Fruit fly (Drosophila melanogaster) whole organism, larva: ENCODE data around the gene Doc3.
A peak's percentile ranks its signal among the peaks of the same experiment; 100 is the strongest.

ENCODE experiments used
- noc ChIP-seq: fragments of 200-800 bp; sonication (Bioruptor generic); optimal IDR thresholded peaks from 3 replicates; lab custom pipeline; 2019; ENCODE audit warnings: missing biosample characterization, mild to moderate bottlenecking, missing genetic modification characterization, moderate library complexity

The Doc3 gene

dm6 chr3L:9004788-9005246 lies at the start of gene Doc3:
Gene Doc3 (plus strand): TSS chr3L:9005196.
- no peak for TF ChIP-seq noc

- no peak for TF ChIP-seq noc
These were observed 49.8 kb upstream of the Doc3 start for dm6 chr3L:8955199-8955598.

dm6 chr3L:8956669-8957068 lies 48.3 kb upstream of the Doc3 start, which contains the start of gene mRpL12:
Gene mRpL12 (plus strand): TSS chr3L:8956791.
- TF ChIP-seq noc: no peak

dm6 chr3L:8958557-8958956 lies 46.4 kb upstream of the Doc3 start, which contains the start of gene CG13313:
Gene CG13313 (plus strand): TSS chr3L:8958857.
- TF ChIP-seq noc: no peak

dm6 chr3L:8964458-8964857 lies 40.5 kb upstream of the Doc3 start, which contains the start of gene ValRS-m:
Gene ValRS-m (minus strand): TSS chr3L:8964769.
- no peak for TF ChIP-seq noc

- TF ChIP-seq noc: no peak
These were observed 38.5 kb upstream of the Doc3 start, which contains the start of the genes CG5653 and CG5021 for dm6 chr3L:8966324-8967011. Gene CG5653 (minus strand): TSS chr3L:8966374. Gene CG5021 (plus strand): TSS chr3L:8966829.

dm6 chr3L:8968437-8968836 lies 36.6 kb upstream of the Doc3 start, which contains the start of gene CG5026:
Gene CG5026 (plus strand): TSS chr3L:8968528.
- no peak for TF ChIP-seq noc

dm6 chr3L:8974478-8975477 lies 30.2 kb upstream of the Doc3 start, which contains the start of the genes pix and Srp68:
Gene pix (minus strand): TSS chr3L:8974765.
Gene Srp68 (plus strand): TSS chr3L:8975046.
- TF ChIP-seq noc: peak; percentile 76

- TF ChIP-seq noc: no peak
These were observed 26.1 kb upstream of the Doc3 start for dm6 chr3L:8978678-8979413.

dm6 chr3L:8979780-8980179 lies 25.2 kb upstream of the Doc3 start, which contains the start of gene CG5644:
Gene CG5644 (minus strand): TSS chr3L:8979880.
- no peak for TF ChIP-seq noc

- no peak for TF ChIP-seq noc
These were observed 23.5 kb upstream of the Doc3 start, which contains the start of gene CG13314 for dm6 chr3L:8981495-8981894. Gene CG13314 (plus strand): TSS chr3L:8981795.

dm6 chr3L:8982044-8982443 lies 23.0 kb upstream of the Doc3 start:
- TF ChIP-seq noc: no peak

- no peak for TF ChIP-seq noc
These were observed 19.7 kb upstream of the Doc3 start for dm6 chr3L:8985132-8985847.

dm6 chr3L:8985848-8986320 lies 19.1 kb upstream of the Doc3 start, which contains the start of gene Galk:
Gene Galk (minus strand): TSS chr3L:8986091.
- TF ChIP-seq noc: peak; percentile 79

- no peak for TF ChIP-seq noc
These were observed 18.4 kb upstream of the Doc3 start, which contains the start of gene CG5068 for dm6 chr3L:8986582-8986981. Gene CG5068 (plus strand): TSS chr3L:8986710.
